Fruit fly (Drosophila melanogaster): ENCODE measurements around the gene Uch-L5.

dm6 chr3L:9512560-9512959, 35.8 kb upstream of the Uch-L5 start, which contains the start of gene CG33703:
- TF ChIP-seq psq (optimal IDR thresholded peaks at IDR 0.05) (no peak), CG8478 (optimal IDR thresholded peaks at IDR 0.05) (no peak), EcR (GFP tag; optimal IDR thresholded peaks at IDR 0.05) (no peak), usp (GFP tag; optimal IDR thresholded peaks at IDR 0.05) (no peak), pan (optimal IDR thresholded peaks at IDR 0.05) (no peak), Dll (optimal IDR thresholded peaks at IDR 0.05) (no peak)
